Fruit fly (Drosophila melanogaster) whole organism, embryonic: ENCODE measurements around the gene mRpL19.

Experiments
- Atf3 ChIP-seq: fragments of 200-800 bp; sonication (Bioruptor generic); optimal IDR thresholded peaks from 3 replicates; lab custom pipeline; 2016; ENCODE audit warnings: missing biosample characterization, missing genetic modification characterization
- CG10274 ChIP-seq: fragments of 200-800 bp; sonication (Bioruptor generic); optimal IDR thresholded peaks from 3 replicates; lab custom pipeline; 2017; ENCODE audit warnings: missing biosample characterization, mild to moderate bottlenecking, missing genetic modification characterization
- CG12155 ChIP-seq: fragments of 200-800 bp; sonication (Bioruptor generic); optimal IDR thresholded peaks from 3 replicates; lab custom pipeline; 2016; ENCODE audit warnings: missing biosample characterization, missing genetic modification characterization
- CG12769 ChIP-seq: fragments of 200-800 bp; sonication (Bioruptor generic); optimal IDR thresholded peaks from 2 replicates; lab custom pipeline; 2019; ENCODE audit warnings: missing biosample characterization, mild to moderate bottlenecking, missing genetic modification characterization, moderate library complexity
- CG14667 ChIP-seq: fragments of 200-800 bp; sonication (Bioruptor generic); IDR thresholded peaks from 2 replicates; pipeline ENCODE4 v1.3.6; 2022; ENCODE audit warnings: missing biosample characterization, missing genetic modification characterization
- CG16813 ChIP-seq: fragments of 200-800 bp; sonication (Bioruptor generic); IDR thresholded peaks from 3 replicates; pipeline ENCODE4 v1.3.6; 2022; ENCODE audit warnings: missing biosample characterization, missing genetic modification characterization; ENCODE audit not compliant: partially characterized antibody
- CG2116 ChIP-seq: fragments of 200-800 bp; sonication (Bioruptor generic); optimal IDR thresholded peaks from 3 replicates; lab custom pipeline; 2018; ENCODE audit warnings: missing biosample characterization, mild to moderate bottlenecking, missing genetic modification characterization
- CG32532 ChIP-seq: fragments of 200-800 bp; sonication (Bioruptor generic); IDR thresholded peaks from 2 replicates; pipeline ENCODE4 v1.3.6; 2022; ENCODE audit warnings: missing biosample characterization, missing genetic modification characterization
- CG34224 ChIP-seq: fragments of 200-800 bp; sonication (Bioruptor generic); IDR thresholded peaks from 3 replicates; pipeline ENCODE4 v1.3.6; 2022; ENCODE audit warnings: missing biosample characterization, missing genetic modification characterization; ENCODE audit not compliant: partially characterized antibody
- CG34422 ChIP-seq: fragments of 200-800 bp; sonication (Bioruptor generic); IDR thresholded peaks from 3 replicates; pipeline ENCODE4 v1.3.6; 2022; ENCODE audit warnings: missing biosample characterization, missing genetic modification characterization
- CG3726 ChIP-seq: fragments of 200-800 bp; sonication (Bioruptor generic); IDR thresholded peaks from 3 replicates; pipeline ENCODE4, ENCODE4 v1.3.6; 2022; ENCODE audit warnings: missing biosample characterization, missing genetic modification characterization
- CG4282 ChIP-seq: fragments of 200-800 bp; sonication (Bioruptor generic); optimal IDR thresholded peaks from 2 replicates; lab custom pipeline; 2016; ENCODE audit warnings: missing biosample characterization, missing genetic modification characterization
- CG4424 ChIP-seq: fragments of 200-800 bp; sonication (Bioruptor generic); optimal IDR thresholded peaks from 3 replicates; lab custom pipeline; 2016; ENCODE audit warnings: missing biosample characterization, missing genetic modification characterization
- CG4617 ChIP-seq: fragments of 200-800 bp; sonication (Bioruptor generic); optimal IDR thresholded peaks from 3 replicates; lab custom pipeline; 2016; ENCODE audit warnings: missing biosample characterization, missing genetic modification characterization, borderline replicate concordance
- CG7963 ChIP-seq: fragments of 200-800 bp; sonication (Bioruptor generic); IDR thresholded peaks from 3 replicates; pipeline ENCODE4 v1.3.6; 2022; ENCODE audit warnings: missing biosample characterization, missing genetic modification characterization; ENCODE audit not compliant: partially characterized antibody
- CG8290 ChIP-seq, 3 experiments: fragments of 200-800 bp; sonication (Bioruptor generic); optimal IDR thresholded peaks; 2 replicates each; lab custom pipeline; 2016 to 2019; ENCODE audit warnings: missing biosample characterization in 3 of 3, missing genetic modification characterization in 3 of 3, mild to moderate bottlenecking in 2 of 3, moderate library complexity in 1 of 3
- CG8924 ChIP-seq: fragments of 200-800 bp; optimal IDR thresholded peaks from 3 replicates; lab custom pipeline; 2019; ENCODE audit warnings: missing biosample characterization, mild to moderate bottlenecking, missing genetic modification characterization, moderate library complexity
- CoRest ChIP-seq: fragments of 200-800 bp; sonication (Bioruptor generic); optimal IDR thresholded peaks from 3 replicates; lab custom pipeline; 2018; ENCODE audit warnings: missing biosample characterization, mild to moderate bottlenecking, missing genetic modification characterization, moderate library complexity
- D19A ChIP-seq: fragments of 200-800 bp; optimal IDR thresholded peaks from 3 replicates; lab custom pipeline; 2019; ENCODE audit warnings: missing biosample characterization, mild to moderate bottlenecking, missing genetic modification characterization, moderate library complexity
- Doc2 ChIP-seq: fragments of 200-800 bp; sonication (Bioruptor generic); IDR thresholded peaks from 2 replicates; pipeline ENCODE4 v1.3.6; 2022; ENCODE audit warnings: missing biosample characterization, missing genetic modification characterization
- E2f2 ChIP-seq: fragments of 200-800 bp; sonication (Bioruptor generic); IDR thresholded peaks from 2 replicates; pipeline ENCODE4 v1.3.6; 2022; ENCODE audit warnings: missing biosample characterization, missing genetic modification characterization
- HmgZ ChIP-seq: fragments of 200-800 bp; sonication (Bioruptor generic); optimal IDR thresholded peaks from 2 replicates; lab custom pipeline; 2018; ENCODE audit warnings: missing biosample characterization, mild to moderate bottlenecking, missing genetic modification characterization
- Lhr ChIP-seq: fragments of 200-800 bp; sonication (Bioruptor generic); optimal IDR thresholded peaks from 3 replicates; lab custom pipeline; 2017; ENCODE audit warnings: mild to moderate bottlenecking, missing biosample characterization, missing genetic modification reagents, missing genetic modification characterization
- MESR4 ChIP-seq: fragments of 200-800 bp; sonication (Bioruptor generic); optimal IDR thresholded peaks from 2 replicates; lab custom pipeline; 2018; ENCODE audit warnings: missing biosample characterization, mild to moderate bottlenecking, missing genetic modification characterization, moderate library complexity
- MTF-1 ChIP-seq: fragments of 200-800 bp; sonication (Bioruptor generic); optimal IDR thresholded peaks from 2 replicates; lab custom pipeline; 2018; ENCODE audit warnings: missing biosample characterization, mild to moderate bottlenecking, missing genetic modification characterization, borderline replicate concordance
- Optix ChIP-seq: fragments of 200-800 bp; sonication (Bioruptor generic); IDR thresholded peaks from 3 replicates; pipeline ENCODE4 v1.3.6; 2022; ENCODE audit warnings: missing biosample characterization, missing genetic modification characterization
- Tbp ChIP-seq: fragments of >200 bp; optimal IDR thresholded peaks from 2 replicates; lab custom pipeline; 2018; ENCODE audit warnings: missing biosample characterization, missing genetic modification characterization
- YL-1 ChIP-seq: fragments of 200-800 bp; sonication (Bioruptor generic); optimal IDR thresholded peaks from 3 replicates; lab custom pipeline; 2017; ENCODE audit warnings: missing biosample characterization, mild to moderate bottlenecking, missing genetic modification characterization
- ash1 ChIP-seq: fragments of 200-800 bp; sonication (Bioruptor generic); optimal IDR thresholded peaks from 2 replicates; lab custom pipeline; 2018; ENCODE audit warnings: missing biosample characterization, mild to moderate bottlenecking, missing genetic modification characterization
- bbx ChIP-seq: fragments of 200-800 bp; sonication (Bioruptor generic); IDR thresholded peaks from 2 replicates; pipeline ENCODE4 v1.3.6; 2022; ENCODE audit warnings: missing biosample characterization, missing genetic modification characterization; ENCODE audit not compliant: partially characterized antibody
- btn ChIP-seq: fragments of 200-800 bp; sonication (Bioruptor generic); optimal IDR thresholded peaks from 2 replicates; lab custom pipeline; 2016; ENCODE audit warnings: missing biosample characterization, missing genetic modification characterization
- chm ChIP-seq: fragments of 200-800 bp; sonication (Bioruptor generic); IDR thresholded peaks from 2 replicates; pipeline ENCODE4 v1.3.6; 2022; ENCODE audit warnings: missing biosample characterization, missing genetic modification characterization
- gsb ChIP-seq: fragments of 200-800 bp; sonication (Bioruptor generic); IDR thresholded peaks from 2 replicates; pipeline ENCODE4 v1.3.6; 2022; ENCODE audit warnings: missing biosample characterization, missing genetic modification characterization
- hb ChIP-seq: fragments of 200-800 bp; sonication (Bioruptor generic); IDR thresholded peaks from 3 replicates; pipeline ENCODE4 v1.3.6; 2022; ENCODE audit warnings: missing biosample characterization, missing genetic modification characterization; ENCODE audit not compliant: partially characterized antibody
- inv ChIP-seq: fragments of 200-800 bp; sonication (Bioruptor generic); IDR thresholded peaks from 2 replicates; pipeline ENCODE4 v1.3.6; 2022; ENCODE audit warnings: missing biosample characterization, missing genetic modification characterization; ENCODE audit not compliant: partially characterized antibody
- kah ChIP-seq: fragments of 200-800 bp; sonication (Bioruptor generic); optimal IDR thresholded peaks from 2 replicates; lab custom pipeline; 2018; ENCODE audit warnings: missing biosample characterization, mild to moderate bottlenecking, missing genetic modification characterization
- ken ChIP-seq: fragments of 200-800 bp; sonication (Bioruptor generic); IDR thresholded peaks from 3 replicates; pipeline ENCODE4 v1.3.6; 2022; ENCODE audit warnings: missing biosample characterization, missing genetic modification characterization
- lilli ChIP-seq: fragments of 200-800 bp; sonication (Bioruptor generic); optimal IDR thresholded peaks from 3 replicates; lab custom pipeline; 2016; ENCODE audit warnings: missing biosample characterization, missing genetic modification characterization
- nerfin-1 ChIP-seq: fragments of 200-800 bp; sonication (Bioruptor generic); optimal IDR thresholded peaks from 3 replicates; lab custom pipeline; 2019; ENCODE audit warnings: missing biosample characterization, mild to moderate bottlenecking, missing genetic modification characterization, moderate library complexity
- odd ChIP-seq: fragments of 200-800 bp; sonication (Bioruptor generic); optimal IDR thresholded peaks from 2 replicates; lab custom pipeline; 2017; ENCODE audit warnings: missing biosample characterization, mild to moderate bottlenecking, missing genetic modification characterization
- prd ChIP-seq, 3 experiments: fragments of >200 bp in 2 of 3; fragments of 200-800 bp in 1 of 3; sonication (Bioruptor generic) in 1 of 3; optimal IDR thresholded peaks in 2 of 3; IDR thresholded peaks in 1 of 3; 2 replicates in 2 of 3; 3 replicates in 1 of 3; pipeline versions ENCODE4 v1.3.6 to Lab custom; 2017 to 2022; ENCODE audit warnings: missing biosample characterization in 1 of 3, missing genetic modification characterization in 1 of 3
- scrt ChIP-seq: fragments of 200-800 bp; sonication (Bioruptor generic); optimal IDR thresholded peaks from 2 replicates; lab custom pipeline; 2018; ENCODE audit warnings: missing biosample characterization, mild to moderate bottlenecking, missing genetic modification characterization, moderate library complexity
- sens ChIP-seq: fragments of 200-800 bp; sonication (Bioruptor generic); peaks from one replicate; lab custom pipeline; 2016; ENCODE audit warnings: missing biosample characterization, missing genetic modification characterization
- stc ChIP-seq: fragments of 200-800 bp; sonication (Bioruptor generic); IDR thresholded peaks from 2 replicates; pipeline ENCODE4 v1.3.6; 2022; ENCODE audit warnings: missing biosample characterization, missing genetic modification characterization
- tna ChIP-seq: fragments of 200-800 bp; sonication (Bioruptor generic); IDR thresholded peaks from 2 replicates; pipeline ENCODE4 v1.3.6; 2022; ENCODE audit warnings: missing biosample characterization, missing genetic modification characterization; ENCODE audit not compliant: partially characterized antibody
- usp ChIP-seq: fragments of >200 bp; optimal IDR thresholded peaks from 2 replicates; lab custom pipeline; 2017; ENCODE audit warnings: missing biosample characterization, missing genetic modification characterization
- vnd ChIP-seq: fragments of 200-800 bp; sonication (Bioruptor generic); IDR thresholded peaks from 3 replicates; pipeline ENCODE4 v1.3.6; 2022; ENCODE audit warnings: missing biosample characterization, missing genetic modification characterization; ENCODE audit not compliant: partially characterized antibody
- z ChIP-seq: fragments of 200-800 bp; sonication (Bioruptor generic); IDR thresholded peaks from 3 replicates; pipeline ENCODE4 v1.3.6; 2022; ENCODE audit warnings: missing biosample characterization, missing genetic modification characterization

Gene mRpL19

DNA sequence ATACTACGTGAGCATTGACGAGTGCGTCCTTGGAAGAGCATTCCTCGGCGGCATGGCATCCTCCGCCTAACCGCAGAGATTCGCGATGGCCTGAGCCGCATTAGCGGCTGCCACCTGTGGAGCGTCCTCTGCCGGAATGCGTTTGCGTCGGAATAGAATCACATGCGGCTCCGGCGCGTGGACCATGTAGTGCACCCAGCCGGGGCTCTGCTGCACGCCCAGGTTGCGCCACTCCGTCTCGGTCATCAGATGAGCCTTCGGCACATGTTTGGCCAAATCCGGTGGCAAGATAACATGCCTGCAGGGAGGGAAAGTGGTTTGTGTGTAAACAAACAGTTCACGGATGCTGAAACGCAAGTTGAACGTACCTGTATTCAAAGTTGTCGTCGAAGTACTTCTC is 41.5 kb downstream of the mRpL19 start:
- TF ChIP-seq odd (GFP tag; lab: Kevin White, UChicago): no peak
- 0 out of 2 replicates have a peak, but pooled peaks have one; percentile 8 for TF ChIP-seq inv (GFP tag; lab: Robert Waterston, UW)
- no peak for TF ChIP-seq Optix (GFP tag; lab: Robert Waterston, UW)
- 0 out of 3 replicates have a peak, but pooled peaks have one; percentile 32 for TF ChIP-seq ken (GFP tag; lab: Robert Waterston, UW)
- TF ChIP-seq CG12155 (GFP tag; lab: Kevin White, UChicago): no peak
- no peak for TF ChIP-seq MTF-1 (GFP tag; lab: Kevin White, UChicago)
- TF ChIP-seq nerfin-1 (tag; lab: Kevin White, UChicago): peak; percentile 91
- no peak for TF ChIP-seq lilli
- no peak for TF ChIP-seq Doc2 (GFP tag; lab: Robert Waterston, UW)
- no peak for TF ChIP-seq CG14667
- no peak for TF ChIP-seq D19A (tag; lab: Kevin White, UChicago)
- peak; percentile 53 for TF ChIP-seq scrt (GFP tag; lab: Kevin White, UChicago)
- 0 out of 2 replicates have a peak, but pooled peaks have one; percentile 9 for TF ChIP-seq CG32532 (GFP tag; lab: Robert Waterston, UW)
- TF ChIP-seq stc (GFP tag; lab: Robert Waterston, UW): no peak
- 0 out of 2 replicates have a peak, but pooled peaks have one; percentile 11 for TF ChIP-seq tna
- no peak for TF ChIP-seq CG4282 (GFP tag; lab: Kevin White, UChicago)
- peak; percentile 51; the same call in 1 of the 2 replicates for TF ChIP-seq chm (GFP tag; lab: Robert Waterston, UW)
- no peak for TF ChIP-seq gsb (GFP tag; lab: Robert Waterston, UW)
- peak; percentile 16; the same call in 1 of the 3 replicates for TF ChIP-seq CG34422 (GFP tag; lab: Robert Waterston, UW)
- TF ChIP-seq Tbp (GFP tag; lab: Kevin White, UChicago): no peak
- no peak for TF ChIP-seq CG3726 (GFP tag; lab: Robert Waterston, UW)
- TF ChIP-seq Atf3: no peak
- no peak for TF ChIP-seq bbx
- peak; percentile 94 for TF ChIP-seq kah (GFP tag; lab: Kevin White, UChicago)
- TF ChIP-seq HmgZ (tag; lab: Kevin White, UChicago): no peak
- no peak for TF ChIP-seq E2f2 (GFP tag; lab: Robert Waterston, UW)
- no peak for TF ChIP-seq prd (optimal IDR thresholded peaks at IDR 0.05; lab: Kevin White, UChicago)
- TF ChIP-seq prd (GFP tag; IDR thresholded peaks at IDR 0.05; lab: Robert Waterston, UW): no peak
- no peak for TF ChIP-seq CG4424 (GFP tag; lab: Kevin White, UChicago)
- TF ChIP-seq hb (GFP tag; lab: Robert Waterston, UW): 0 out of 3 replicates have a peak, but pooled peaks have one; percentile 17
- peak; percentile 12 for TF ChIP-seq CG4617
- TF ChIP-seq btn (GFP tag; lab: Kevin White, UChicago): no peak
- TF ChIP-seq MESR4: peak; percentile 31
- TF ChIP-seq ash1 (GFP tag; lab: Kevin White, UChicago): no peak
- no peak for TF ChIP-seq CG10274 (GFP tag; lab: Kevin White, UChicago)
- TF ChIP-seq z (GFP tag; lab: Robert Waterston, UW): no peak
- no peak for TF ChIP-seq CG7963 (GFP tag; lab: Robert Waterston, UW)
- TF ChIP-seq usp (GFP tag; lab: Kevin White, UChicago): no peak

DNA sequence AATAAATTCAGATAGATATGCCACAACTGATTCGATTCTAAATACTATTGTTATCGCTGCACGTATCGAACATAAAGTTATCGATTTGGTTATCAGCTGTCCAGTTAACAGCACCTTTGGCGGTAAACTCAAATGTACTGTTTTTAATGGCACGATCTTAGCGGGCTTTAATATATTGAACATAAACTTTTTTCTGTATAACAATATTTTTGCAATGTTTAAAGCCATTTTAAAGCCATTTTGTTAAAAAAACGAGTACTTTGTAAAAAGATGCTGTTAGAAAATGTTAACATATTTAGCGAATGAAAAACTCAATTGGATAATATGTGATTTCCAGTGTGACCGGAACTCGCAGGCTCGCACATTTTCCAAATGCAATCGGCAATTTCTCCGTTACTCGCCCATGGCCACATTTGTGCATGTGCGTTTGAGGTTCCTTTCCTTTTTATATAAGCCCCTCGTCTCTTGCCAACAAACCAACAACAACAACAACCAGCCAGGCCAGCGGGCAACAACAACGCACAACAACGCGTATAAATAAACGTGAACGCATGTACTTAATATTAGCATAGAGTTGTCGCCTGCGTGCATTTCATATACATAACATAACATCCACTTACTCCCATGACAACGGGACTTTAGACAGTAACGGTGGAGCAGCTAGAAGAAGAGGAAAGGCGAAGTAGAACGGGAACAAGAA is 42.1 kb downstream of the mRpL19 start, which contains the start of gene TMEM216:
Gene TMEM216, plus strand, starts transcription at position 393 of the 700 bp plus-strand sequence.
- TF ChIP-seq CG8290 (GFP tag; optimal IDR thresholded peaks at IDR 0.05; lab: Kevin White, UChicago): peak; percentile 25
- no peak for TF ChIP-seq CG8290 (tag; optimal IDR thresholded peaks at IDR 0.05; lab: Kevin White, UChicago)
- peak; percentile 33 for TF ChIP-seq CG12769 (tag; lab: Kevin White, UChicago)
- peak; percentile 76 for TF ChIP-seq sens
- TF ChIP-seq CG34224 (GFP tag; lab: Robert Waterston, UW): peak; percentile 60; the same call in 1 of the 3 replicates
- TF ChIP-seq CG8924 (tag; lab: Kevin White, UChicago): peak; percentile 56
- peak; percentile 90 for TF ChIP-seq YL-1
- TF ChIP-seq CoRest: peak; percentile 50
- peak; percentile 80 for TF ChIP-seq CG2116 (GFP tag; lab: Kevin White, UChicago)
- TF ChIP-seq Lhr (GFP tag; lab: Kevin White, UChicago): peak; percentile 76
- peak; percentile 49; the same call in 2 of the 3 replicates for TF ChIP-seq CG16813 (GFP tag; lab: Robert Waterston, UW)
- 0 out of 3 replicates have a peak, but pooled peaks have one; percentile 40 for TF ChIP-seq CG7963 (GFP tag; lab: Robert Waterston, UW)
- TF ChIP-seq vnd (GFP tag; lab: Robert Waterston, UW): 0 out of 3 replicates have a peak, but pooled peaks have one; percentile 34
